Fruit fly (Drosophila melanogaster) whole organism, pupa: ENCODE measurements around the gene CG31370.

ENCODE experiments used
- CG10348 ChIP-seq: fragments of 200-800 bp; sonication (Bioruptor generic); IDR thresholded peaks from 2 replicates; pipeline ENCODE4 v1.3.6; 2022; ENCODE audit warnings: missing biosample characterization, missing genetic modification characterization
- CG13204 ChIP-seq: fragments of 200-800 bp; sonication (Bioruptor generic); optimal IDR thresholded peaks from 2 replicates; lab custom pipeline; 2018; ENCODE audit warnings: missing biosample characterization, mild to moderate bottlenecking, missing genetic modification characterization, moderate library complexity
- CG32121 ChIP-seq: fragments of 200-800 bp; sonication (Bioruptor generic); IDR thresholded peaks from 2 replicates; pipeline ENCODE4 v1.3.6; 2022; ENCODE audit warnings: missing biosample characterization, missing genetic modification characterization
- CG34367 ChIP-seq: fragments of 200-800 bp; sonication (Bioruptor generic); optimal IDR thresholded peaks from 2 replicates; lab custom pipeline; 2018; ENCODE audit warnings: missing biosample characterization, mild to moderate bottlenecking, missing genetic modification characterization
- CG4496 ChIP-seq: fragments of 200-800 bp; sonication (Bioruptor generic); IDR thresholded peaks from 3 replicates; pipeline ENCODE4 v1.3.6; 2022; ENCODE audit warnings: missing biosample characterization, missing genetic modification characterization
- CG9948 ChIP-seq: fragments of 200-800 bp; sonication (Bioruptor generic); optimal IDR thresholded peaks from 2 replicates; lab custom pipeline; 2018; ENCODE audit warnings: missing biosample characterization, mild to moderate bottlenecking, missing genetic modification characterization, moderate library complexity
- D1 ChIP-seq: fragments of 200-800 bp; sonication (Bioruptor generic); optimal IDR thresholded peaks from 2 replicates; lab custom pipeline; 2018; ENCODE audit warnings: missing biosample characterization, mild to moderate bottlenecking, missing genetic modification characterization, moderate library complexity
- Pif1A ChIP-seq: fragments of 200-800 bp; sonication (Bioruptor generic); optimal IDR thresholded peaks from 3 replicates; lab custom pipeline; 2016; ENCODE audit warnings: missing biosample characterization, missing genetic modification characterization
- Pif1B ChIP-seq: fragments of 200-800 bp; sonication (Bioruptor generic); optimal IDR thresholded peaks from 3 replicates; lab custom pipeline; 2016; ENCODE audit warnings: missing biosample characterization, missing genetic modification characterization
- Snoo ChIP-seq: fragments of 200-800 bp; sonication (Bioruptor generic); optimal IDR thresholded peaks from 3 replicates; lab custom pipeline; 2017; ENCODE audit warnings: missing biosample characterization, mild to moderate bottlenecking, missing genetic modification characterization, inconsistent platforms
- fd96Ca ChIP-seq: fragments of 200-800 bp; sonication (Bioruptor generic); IDR thresholded peaks from 3 replicates; pipeline ENCODE4 v1.3.6; 2022; ENCODE audit warnings: missing biosample characterization, missing genetic modification characterization
- gl ChIP-seq: fragments of 200-800 bp; sonication (Bioruptor generic); optimal IDR thresholded peaks from 2 replicates; lab custom pipeline; 2018; ENCODE audit warnings: missing biosample characterization, mild to moderate bottlenecking, missing genetic modification characterization
- rn ChIP-seq: fragments of 200-800 bp; sonication (Bioruptor generic); IDR thresholded peaks from 2 replicates; pipeline ENCODE4 v1.3.6; 2022; ENCODE audit warnings: missing biosample characterization, missing genetic modification characterization

Gene CG31370

dm6 chr3R:25346899-25347298 is 44.6 kb downstream of the CG31370 start, which contains the start of gene tobi:
tobi (minus strand) TSS chr3R:25346921.
- TF ChIP-seq CG34367 (tag; lab: Kevin White, UChicago) (no peak), rn (GFP tag; lab: Robert Waterston, UW) (no peak), CG10348 (GFP tag; lab: Robert Waterston, UW) (no peak), D1 (tag; lab: Kevin White, UChicago) (no peak), Snoo (no peak), CG13204 (GFP tag; lab: Kevin White, UChicago) (no peak), gl (tag; lab: Kevin White, UChicago) (no peak), fd96Ca (GFP tag; lab: Robert Waterston, UW) (no peak), Pif1B (no peak), CG9948 (no peak), CG4496 (no peak), Pif1A (no peak), CG32121 (GFP tag; lab: Robert Waterston, UW) (no peak)
- TF ChIP-seq, all 21 proteins: peak for 0
